Fruit fly (Drosophila melanogaster) whole organism, wandering third instar larva: ENCODE results near the gene RhoGAP15B.
A peak's percentile ranks its signal among the peaks of the same experiment; 100 is the strongest.

Experiments
- CG32264 ChIP-seq: fragments of 200-800 bp; sonication (Bioruptor generic); optimal IDR thresholded peaks from 2 replicates; lab custom pipeline; 2016; ENCODE audit warnings: missing biosample characterization, missing genetic modification characterization
- Dif ChIP-seq: fragments of 200-275, 200-300 bp; sonication (Bioruptor generic); optimal IDR thresholded peaks from 2 replicates; lab custom pipeline; 2018; ENCODE audit warnings: missing biosample characterization, missing genetic modification characterization; ENCODE audit not compliant: partially characterized antibody
- HLH106 ChIP-seq: fragments of 200-800 bp; optimal IDR thresholded peaks from 3 replicates; lab custom pipeline; 2019; ENCODE audit warnings: missing biosample characterization, mild to moderate bottlenecking, missing genetic modification characterization, moderate library complexity
- Mio ChIP-seq: sonication (Bioruptor generic); optimal IDR thresholded peaks from 2 replicates; lab custom pipeline; 2016; ENCODE audit warnings: missing biosample characterization, missing genetic modification characterization
- Myc ChIP-seq: fragments of >200 bp; optimal IDR thresholded peaks from 2 replicates; lab custom pipeline; 2017
- OdsH ChIP-seq: fragments of 200-800 bp; sonication (Bioruptor generic); optimal IDR thresholded peaks from 2 replicates; lab custom pipeline; 2016; ENCODE audit warnings: missing biosample characterization, mild to moderate bottlenecking, missing genetic modification characterization
- Vsx2 ChIP-seq: fragments of 200-300, 225-300 bp; sonication (Bioruptor generic); optimal IDR thresholded peaks from 2 replicates; lab custom pipeline; 2018; ENCODE audit warnings: missing biosample characterization, missing genetic modification characterization; ENCODE audit not compliant: partially characterized antibody
- br ChIP-seq: fragments of 200-800 bp; sonication (Bioruptor generic); optimal IDR thresholded peaks from 2 replicates; lab custom pipeline; 2016; ENCODE audit warnings: missing biosample characterization, missing genetic modification characterization
- fru ChIP-seq: fragments of 200-800 bp; sonication (Bioruptor generic); optimal IDR thresholded peaks from 3 replicates; lab custom pipeline; 2016; ENCODE audit warnings: missing biosample characterization, mild to moderate bottlenecking, missing genetic modification characterization
- h ChIP-seq: fragments of 200-800 bp; sonication (Bioruptor generic); optimal IDR thresholded peaks from 3 replicates; lab custom pipeline; 2016; ENCODE audit warnings: missing biosample characterization, mild to moderate bottlenecking, missing genetic modification characterization
- lola ChIP-seq: fragments of >200 bp; optimal IDR thresholded peaks from 2 replicates; lab custom pipeline; 2017; ENCODE audit warnings: missing biosample characterization, missing genetic modification characterization
- tai ChIP-seq: sonication (Bioruptor generic); optimal IDR thresholded peaks from 2 replicates; lab custom pipeline; 2016; ENCODE audit warnings: missing biosample characterization, missing genetic modification characterization
- usp ChIP-seq: fragments of >200 bp; optimal IDR thresholded peaks from 2 replicates; lab custom pipeline; 2017; ENCODE audit warnings: missing biosample characterization, missing genetic modification characterization

dm6 chrX:16912965-16913755, 29.9 kb upstream of the RhoGAP15B start, which contains the start of gene CG4928:
- TF ChIP-seq HLH106 (tag; lab: Kevin White, UChicago), result no peak
- no peak for TF ChIP-seq lola (GFP tag; lab: Kevin White, UChicago)
- TF ChIP-seq fru (GFP tag; lab: Kevin White, UChicago), result peak; percentile 46
- TF ChIP-seq Vsx2 (GFP tag; lab: Kevin White, UChicago), result no peak
- no peak for TF ChIP-seq Mio (GFP tag; lab: Kevin White, UChicago)
- no peak for TF ChIP-seq usp (GFP tag; lab: Kevin White, UChicago)
- TF ChIP-seq CG32264 (GFP tag; lab: Kevin White, UChicago), result no peak
- TF ChIP-seq h, result no peak
- TF ChIP-seq br, result no peak
- no peak for TF ChIP-seq tai
- TF ChIP-seq Dif (GFP tag; lab: Kevin White, UChicago), result peak; percentile 16
- TF ChIP-seq OdsH, result no peak
- TF ChIP-seq Myc (lab: Kevin White, UChicago), result no peak
